Fruit fly (Drosophila melanogaster) S2 (cell line): ENCODE measurements around the gene rk.

ENCODE experiments used
- CG8478 ChIP-seq: fragments of >200 bp; optimal IDR thresholded peaks from 2 replicates; lab custom pipeline; 2018
- CTCF ChIP-seq, 2 experiments: fragments of >200 bp; optimal IDR thresholded peaks; 2 replicates each; lab custom pipeline; 2018

Gene rk

dm6 chr2L:14021646-14022129, 20.6 kb upstream of the rk start:
- TF ChIP-seq CG8478 (lab: Kevin White, UChicago), result no peak
- no peak for TF ChIP-seq CTCF (optimal IDR thresholded peaks at IDR 0.05; lab: Kevin White, UChicago)

dm6 chr2L:14020875-14021643, 20.0 kb upstream of the rk start:
- no peak for TF ChIP-seq CG8478 (lab: Kevin White, UChicago)
- TF ChIP-seq CTCF (optimal IDR thresholded peaks at IDR 0.05; lab: Kevin White, UChicago), result no peak

dm6 chr2L:14020545-14020874, 19.5 kb upstream of the rk start:
- TF ChIP-seq CG8478 (lab: Kevin White, UChicago), result peak; percentile 28
- no peak for TF ChIP-seq CTCF (optimal IDR thresholded peaks at IDR 0.05; lab: Kevin White, UChicago)

dm6 chr2L:14020108-14020507, 19.1 kb upstream of the rk start, which contains the start of gene NimC3:
NimC3 (minus strand) TSS chr2L:14020208.
- TF ChIP-seq CG8478 (lab: Kevin White, UChicago) (no peak), CTCF (optimal IDR thresholded peaks at IDR 0.05; lab: Kevin White, UChicago) (no peak)

- TF ChIP-seq CG8478 (lab: Kevin White, UChicago), result no peak
- no peak for TF ChIP-seq CTCF (optimal IDR thresholded peaks at IDR 0.05; lab: Kevin White, UChicago)
These were observed 18.6 kb upstream of the rk start for dm6 chr2L:14019654-14020053.

- TF ChIP-seq CTCF (optimal IDR thresholded peaks at IDR 0.05; lab: Kevin White, UChicago), result no peak
- no peak for TF ChIP-seq CG8478 (lab: Kevin White, UChicago)
These were observed 14.1 kb upstream of the rk start for dm6 chr2L:14015109-14015508.

- no peak for TF ChIP-seq CG8478 (lab: Kevin White, UChicago)
- no peak for TF ChIP-seq CTCF (optimal IDR thresholded peaks at IDR 0.05; lab: Kevin White, UChicago)
These were observed 12.4 kb upstream of the rk start for dm6 chr2L:14013478-14013877.

- TF ChIP-seq CG8478 (lab: Kevin White, UChicago), result no peak
- TF ChIP-seq CTCF (optimal IDR thresholded peaks at IDR 0.05; lab: Kevin White, UChicago), result no peak
These were observed 11.4 kb upstream of the rk start, which contains the start of gene bgm for dm6 chr2L:14012304-14013054. bgm (plus strand) TSS chr2L:14013004.

dm6 chr2L:14011591-14012303, 10.7 kb upstream of the rk start:
- TF ChIP-seq CTCF (optimal IDR thresholded peaks at IDR 0.05; lab: Kevin White, UChicago), result no peak
- TF ChIP-seq CG8478 (lab: Kevin White, UChicago), result no peak

dm6 chr2L:14010410-14010809, 9.4 kb upstream of the rk start:
- TF ChIP-seq CTCF (optimal IDR thresholded peaks at IDR 0.05; lab: Kevin White, UChicago) (no peak), CG8478 (lab: Kevin White, UChicago) (no peak)

dm6 chr2L:14007801-14008200, 6.8 kb upstream of the rk start, which contains the start of gene CG42692:
CG42692 (plus strand) TSS chr2L:14008101.
- TF ChIP-seq CG8478 (lab: Kevin White, UChicago) (no peak), CTCF (optimal IDR thresholded peaks at IDR 0.05; lab: Kevin White, UChicago) (no peak)

- no peak for TF ChIP-seq CTCF (optimal IDR thresholded peaks at IDR 0.05; lab: Kevin White, UChicago)
These were observed 839 bp upstream of the rk start for dm6 chr2L:14001887-14002286.

- no peak for TF ChIP-seq CG8478 (lab: Kevin White, UChicago)
- TF ChIP-seq CTCF (optimal IDR thresholded peaks at IDR 0.05; lab: Kevin White, UChicago), result no peak
These were observed 2.1 kb downstream of the rk start for dm6 chr2L:13998952-13999351.

- no peak for TF ChIP-seq CTCF (optimal IDR thresholded peaks at IDR 0.05; lab: Kevin White, UChicago)
- TF ChIP-seq CG8478 (lab: Kevin White, UChicago), result no peak
These were observed 21.2 kb downstream of the rk start, which contains the start of gene NimC2 for dm6 chr2L:13979826-13980225. NimC2 (plus strand) TSS chr2L:13980126.

- TF ChIP-seq CTCF (optimal IDR thresholded peaks at IDR 0.05; lab: Kevin White, UChicago) (no peak), CG8478 (lab: Kevin White, UChicago) (no peak)
These were observed 24.0 kb downstream of the rk start, which contains the start of gene Cyp28a5 for dm6 chr2L:13977073-13977472. Cyp28a5 (plus strand) TSS chr2L:13977302.
